Fruit fly (Drosophila melanogaster) Kc167 (cell line): ENCODE results near the gene daed.

Experiments
- Myc ChIP-seq: fragments of >200 bp; optimal IDR thresholded peaks from 2 replicates; lab custom pipeline; 2017; ENCODE audit warnings: missing external identifiers
- Sin3A ChIP-seq: fragments of >200 bp; optimal IDR thresholded peaks from 2 replicates; lab custom pipeline; 2018; ENCODE audit warnings: missing external identifiers
- h ChIP-seq: fragments of >200 bp; optimal IDR thresholded peaks from 3 replicates; lab custom pipeline; 2018; ENCODE audit warnings: missing external identifiers
- insv ChIP-seq: fragments of >200 bp; optimal IDR thresholded peaks from 3 replicates; lab custom pipeline; 2018; ENCODE audit warnings: missing external identifiers
- psq ChIP-seq: fragments of >200 bp; optimal IDR thresholded peaks from 2 replicates; lab custom pipeline; 2017; ENCODE audit warnings: missing external identifiers
- ttk ChIP-seq: sonication (Bioruptor generic); optimal IDR thresholded peaks from 2 replicates; lab custom pipeline; 2017; ENCODE audit warnings: missing external identifiers

dm6 chr2L:2228179-2228849 is 12.2 kb upstream of the daed start:
- TF ChIP-seq insv (lab: Kevin White, UChicago) (no peak), Myc (lab: Kevin White, UChicago) (no peak), h (lab: Kevin White, UChicago) (no peak), ttk (lab: Kevin White, UChicago) (no peak), Sin3A (lab: Kevin White, UChicago) (no peak), psq (lab: Kevin White, UChicago) (no peak)
